Fruit fly (Drosophila melanogaster) whole organism, embryonic: ENCODE results near the gene Amacr.
A peak's percentile ranks its signal among the peaks of the same experiment; 100 is the strongest.

Experiments used
- Antp ChIP-seq: fragments of 200-800 bp; sonication (Bioruptor generic); optimal IDR thresholded peaks from 3 replicates; lab custom pipeline; 2016; ENCODE audit warnings: missing biosample characterization, missing genetic modification characterization
- Atf-2 ChIP-seq: fragments of 200-800 bp; sonication (Bioruptor generic); optimal IDR thresholded peaks from 2 replicates; lab custom pipeline; 2016; ENCODE audit warnings: missing biosample characterization, missing genetic modification characterization
- Atf3 ChIP-seq: fragments of 200-800 bp; sonication (Bioruptor generic); optimal IDR thresholded peaks from 3 replicates; lab custom pipeline; 2016; ENCODE audit warnings: missing biosample characterization, missing genetic modification characterization
- B-H1 ChIP-seq: fragments of 200-800 bp; sonication (Bioruptor generic); IDR thresholded peaks from 3 replicates; pipeline ENCODE4 v1.3.6; 2022; ENCODE audit warnings: missing biosample characterization, missing genetic modification characterization
- CG10321 ChIP-seq: fragments of 200-800 bp; sonication (Bioruptor generic); IDR thresholded peaks from 2 replicates; pipeline ENCODE4 v1.3.6; 2022; ENCODE audit warnings: missing biosample characterization, missing genetic modification characterization
- CG11093 ChIP-seq: fragments of 200-800 bp; sonication (Bioruptor generic); IDR thresholded peaks from 3 replicates; pipeline ENCODE4 v1.3.6; 2022; ENCODE audit warnings: missing biosample characterization, missing genetic modification characterization
- CG11504 ChIP-seq: fragments of 200-800 bp; sonication (Bioruptor generic); optimal IDR thresholded peaks from 3 replicates; lab custom pipeline; 2019; ENCODE audit warnings: missing biosample characterization, mild to moderate bottlenecking, missing genetic modification characterization, moderate library complexity
- CG11695 ChIP-seq: fragments of 200-800 bp; sonication (Bioruptor generic); IDR thresholded peaks from 3 replicates; pipeline ENCODE4 v1.3.6; 2022; ENCODE audit warnings: missing biosample characterization, missing genetic modification characterization
- CG12104 ChIP-seq: fragments of 200-800 bp; sonication (Bioruptor generic); optimal IDR thresholded peaks from 3 replicates; lab custom pipeline; 2016; ENCODE audit warnings: missing biosample characterization, missing genetic modification characterization
- CG12942 ChIP-seq: fragments of 200-800 bp; sonication (Bioruptor generic); optimal IDR thresholded peaks from 3 replicates; lab custom pipeline; 2016; ENCODE audit warnings: missing biosample characterization, missing genetic modification characterization
- CG14050 ChIP-seq: fragments of 200-800 bp; sonication (Bioruptor generic); IDR thresholded peaks from 3 replicates; pipeline ENCODE4 v1.3.6; 2022; ENCODE audit warnings: missing biosample characterization, missing genetic modification characterization
- CG15601 ChIP-seq: fragments of 200-800 bp; sonication (Bioruptor generic); optimal IDR thresholded peaks from 3 replicates; lab custom pipeline; 2019; ENCODE audit warnings: missing biosample characterization, mild to moderate bottlenecking, missing genetic modification characterization, moderate library complexity
- CG1603 ChIP-seq: fragments of 200-800 bp; sonication (Bioruptor generic); optimal IDR thresholded peaks from 2 replicates; lab custom pipeline; 2019; ENCODE audit warnings: missing biosample characterization, mild to moderate bottlenecking, missing genetic modification characterization, moderate library complexity
- CG2875 ChIP-seq: fragments of 200-800 bp; sonication (Bioruptor generic); optimal IDR thresholded peaks from 2 replicates; lab custom pipeline; 2017; ENCODE audit warnings: missing biosample characterization, mild to moderate bottlenecking, missing genetic modification characterization, missing genetic modification reagents
- CG31224 ChIP-seq: fragments of 200-800 bp; sonication (Bioruptor generic); IDR thresholded peaks from 2 replicates; pipeline ENCODE4 v1.3.6; 2022; ENCODE audit warnings: missing biosample characterization, missing genetic modification characterization
- CG3163 ChIP-seq: fragments of 200-800 bp; sonication (Bioruptor generic); optimal IDR thresholded peaks from 3 replicates; lab custom pipeline; 2016; ENCODE audit warnings: missing biosample characterization, missing genetic modification characterization
- CG3281 ChIP-seq: fragments of 200-800 bp; sonication (Bioruptor generic); optimal IDR thresholded peaks from 3 replicates; lab custom pipeline; 2017; ENCODE audit warnings: missing biosample characterization, mild to moderate bottlenecking, missing genetic modification characterization
- CG34376 ChIP-seq: fragments of 200-800 bp; sonication (Bioruptor generic); optimal IDR thresholded peaks from 2 replicates; lab custom pipeline; 2018; ENCODE audit warnings: missing biosample characterization, mild to moderate bottlenecking, missing genetic modification characterization
- CG4820 ChIP-seq: fragments of 200-800 bp; sonication (Bioruptor generic); optimal IDR thresholded peaks from 3 replicates; lab custom pipeline; 2016; ENCODE audit warnings: missing biosample characterization, missing genetic modification characterization
- CG6689 ChIP-seq: fragments of 200-800 bp; sonication (Bioruptor generic); IDR thresholded peaks from 2 replicates; pipeline ENCODE4 v1.3.6; 2022; ENCODE audit warnings: missing biosample characterization, missing genetic modification characterization
- CG7987 ChIP-seq: fragments of 200-800 bp; sonication (Bioruptor generic); optimal IDR thresholded peaks from 2 replicates; lab custom pipeline; 2018; ENCODE audit warnings: missing biosample characterization, mild to moderate bottlenecking, missing genetic modification characterization, moderate library complexity
- CG8924 ChIP-seq: fragments of 200-800 bp; optimal IDR thresholded peaks from 3 replicates; lab custom pipeline; 2019; ENCODE audit warnings: missing biosample characterization, mild to moderate bottlenecking, missing genetic modification characterization, moderate library complexity
- CG9932 ChIP-seq: fragments of 200-800 bp; sonication (Bioruptor generic); IDR thresholded peaks from 2 replicates; pipeline ENCODE4 v1.3.6; 2022; ENCODE audit warnings: missing biosample characterization, missing genetic modification characterization
- CHES-1-like ChIP-seq: fragments of 200-800 bp; sonication (Bioruptor generic); optimal IDR thresholded peaks from 2 replicates; lab custom pipeline; 2016; ENCODE audit warnings: missing biosample characterization, missing genetic modification characterization
- Camta ChIP-seq: fragments of 200-800 bp; sonication (Bioruptor generic); optimal IDR thresholded peaks from 2 replicates; lab custom pipeline; 2016; ENCODE audit warnings: missing biosample characterization, missing genetic modification characterization
- Eip74EF ChIP-seq, 2 experiments: fragments of 200-800 bp in 1 of 2; fragments of >200 bp in 1 of 2; sonication (Bioruptor generic) in 1 of 2; optimal IDR thresholded peaks; 2 replicates each; lab custom pipeline; 2017 to 2019; ENCODE audit warnings: missing biosample characterization in 2 of 2, missing genetic modification characterization in 2 of 2, mild to moderate bottlenecking in 1 of 2, moderate library complexity in 1 of 2
- Elba2 ChIP-seq: fragments of 200-800 bp; sonication (Bioruptor generic); optimal IDR thresholded peaks from 3 replicates; lab custom pipeline; 2016; ENCODE audit warnings: missing biosample characterization, missing genetic modification characterization
- Hey ChIP-seq: fragments of 200-800 bp; sonication (Bioruptor generic); optimal IDR thresholded peaks from 3 replicates; lab custom pipeline; 2018; ENCODE audit warnings: missing biosample characterization, mild to moderate bottlenecking, missing genetic modification characterization
- Hr3 ChIP-seq: fragments of 200-800 bp; sonication (Bioruptor generic); optimal IDR thresholded peaks from 3 replicates; lab custom pipeline; 2016; ENCODE audit warnings: missing biosample characterization, missing genetic modification characterization
- Med ChIP-seq: fragments of 200-800 bp; sonication (Bioruptor generic); peaks from one replicate; lab custom pipeline; 2016; ENCODE audit warnings: missing biosample characterization, missing genetic modification characterization, mild to moderate bottlenecking, inconsistent platforms, moderate library complexity
- Meics ChIP-seq: fragments of 200-800 bp; sonication (Bioruptor generic); optimal IDR thresholded peaks from 2 replicates; lab custom pipeline; 2017; ENCODE audit warnings: missing biosample characterization, mild to moderate bottlenecking, missing genetic modification characterization
- Myb ChIP-seq: fragments of 200-800 bp; sonication (Bioruptor generic); optimal IDR thresholded peaks from 2 replicates; lab custom pipeline; 2016; ENCODE audit warnings: missing biosample characterization, missing genetic modification characterization
- NC2α ChIP-seq: fragments of 200-800 bp; sonication (Bioruptor generic); optimal IDR thresholded peaks from 2 replicates; lab custom pipeline; 2016; ENCODE audit warnings: missing biosample characterization, missing genetic modification characterization
- Nf-YC ChIP-seq: fragments of 200-800 bp; optimal IDR thresholded peaks from 3 replicates; lab custom pipeline; 2019; ENCODE audit warnings: missing biosample characterization, mild to moderate bottlenecking, missing genetic modification characterization, moderate library complexity
- Pdp1 ChIP-seq, 2 experiments: fragments of 200-800 bp; sonication (Bioruptor generic); optimal IDR thresholded peaks; 3 replicates each; lab custom pipeline; 2016; ENCODE audit warnings: missing biosample characterization in 2 of 2, missing genetic modification characterization in 2 of 2, mild to moderate bottlenecking in 1 of 2, moderate library complexity in 1 of 2
- bigmax ChIP-seq: fragments of 200-800 bp; sonication (Bioruptor generic); optimal IDR thresholded peaks from 2 replicates; lab custom pipeline; 2018; ENCODE audit warnings: missing biosample characterization, mild to moderate bottlenecking, missing genetic modification characterization
- grau ChIP-seq: fragments of 200-800 bp; optimal IDR thresholded peaks from 3 replicates; lab custom pipeline; 2019; ENCODE audit warnings: missing biosample characterization, mild to moderate bottlenecking, missing genetic modification characterization, moderate library complexity
- hb ChIP-seq: fragments of 200-800 bp; sonication (Bioruptor generic); IDR thresholded peaks from 3 replicates; pipeline ENCODE4 v1.3.6; 2022; ENCODE audit warnings: missing biosample characterization, missing genetic modification characterization; ENCODE audit not compliant: partially characterized antibody
- klu ChIP-seq: fragments of 200-800 bp; sonication (Bioruptor generic); IDR thresholded peaks from 2 replicates; pipeline ENCODE4 v1.3.6; 2022; ENCODE audit warnings: missing biosample characterization, missing genetic modification characterization
- lbe ChIP-seq: fragments of 200-800 bp; sonication (Bioruptor generic); optimal IDR thresholded peaks from 2 replicates; lab custom pipeline; 2016; ENCODE audit warnings: missing biosample characterization, mild to moderate bottlenecking, missing genetic modification characterization
- lmd ChIP-seq: fragments of 200-800 bp; sonication (Bioruptor generic); IDR thresholded peaks from 2 replicates; pipeline ENCODE4 v1.3.6; 2022; ENCODE audit warnings: missing biosample characterization, missing genetic modification characterization
- org-1 ChIP-seq: fragments of 200-800 bp; sonication (Bioruptor generic); optimal IDR thresholded peaks from 2 replicates; lab custom pipeline; 2017; ENCODE audit warnings: missing biosample characterization, missing genetic modification characterization
- pb ChIP-seq: fragments of 200-800 bp; sonication (Bioruptor generic); optimal IDR thresholded peaks from 3 replicates; lab custom pipeline; 2016; ENCODE audit warnings: missing biosample characterization, missing genetic modification characterization
- sd ChIP-seq: fragments of 200-800 bp; sonication (Bioruptor generic); optimal IDR thresholded peaks from 3 replicates; lab custom pipeline; 2018; ENCODE audit warnings: missing biosample characterization, mild to moderate bottlenecking, missing genetic modification characterization, moderate library complexity
- slou ChIP-seq: fragments of 200-800 bp; sonication (Bioruptor generic); optimal IDR thresholded peaks from 3 replicates; lab custom pipeline; 2016; ENCODE audit warnings: missing biosample characterization, missing genetic modification characterization
- ttk ChIP-seq: fragments of 200-800 bp; sonication (Bioruptor generic); IDR thresholded peaks from 2 replicates; pipeline ENCODE4 v2.1.2; 2022; ENCODE audit warnings: missing biosample characterization, missing genetic modification characterization
- tx ChIP-seq: fragments of 200-800 bp; sonication (Bioruptor generic); optimal IDR thresholded peaks from 2 replicates; lab custom pipeline; 2016; ENCODE audit warnings: missing biosample characterization, missing genetic modification characterization
- usp ChIP-seq: fragments of >200 bp; optimal IDR thresholded peaks from 2 replicates; lab custom pipeline; 2017; ENCODE audit warnings: missing biosample characterization, missing genetic modification characterization
- vfl ChIP-seq: fragments of 200-800 bp; sonication (Bioruptor generic); optimal IDR thresholded peaks from 2 replicates; lab custom pipeline; 2016; ENCODE audit warnings: missing biosample characterization, missing genetic modification characterization
- wdn ChIP-seq: fragments of 200-800 bp; sonication (Bioruptor generic); IDR thresholded peaks from 2 replicates; pipeline ENCODE4 v1.3.6; 2022; ENCODE audit warnings: missing biosample characterization, missing genetic modification characterization
- wek ChIP-seq: fragments of 200-800 bp; sonication (Bioruptor generic); optimal IDR thresholded peaks from 3 replicates; lab custom pipeline; 2018; ENCODE audit warnings: missing biosample characterization, mild to moderate bottlenecking, missing genetic modification characterization, moderate library complexity

The Amacr gene

dm6 chr2L:20758188-20758846, 6.2 kb upstream of the Amacr start (continued):
- TF ChIP-seq CG3163 (GFP tag; lab: Kevin White, UChicago) (peak; percentile 22), usp (GFP tag; lab: Kevin White, UChicago) (no peak), slou (GFP tag; lab: Kevin White, UChicago) (no peak), Atf3 (GFP tag; lab: Kevin White, UChicago) (peak; percentile 42), NC2α (GFP tag; lab: Kevin White, UChicago) (no peak), bigmax (GFP tag; lab: Kevin White, UChicago) (no peak), CG11695 (GFP tag; lab: Robert Waterston, UW) (no peak), CG2875 (GFP tag; lab: Kevin White, UChicago) (no peak), CG14050 (GFP tag; lab: Robert Waterston, UW) (no peak), CG3281 (peak; percentile 12), Hey (tag; lab: Kevin White, UChicago) (no peak), Med (GFP tag; lab: Kevin White, UChicago) (peak; percentile 86), Hr3 (GFP tag; lab: Kevin White, UChicago) (no peak), CG15601 (tag; lab: Kevin White, UChicago) (peak; percentile 0), CG4820 (GFP tag; lab: Kevin White, UChicago) (no peak), CG9932 (GFP tag; lab: Robert Waterston, UW) (no peak; the same call in 1 of the 2 replicates), CG11093 (GFP tag; lab: Robert Waterston, UW) (no peak), hb (no peak), Nf-YC (tag; lab: Kevin White, UChicago) (no peak), lmd (GFP tag; lab: Robert Waterston, UW) (0 out of 2 replicates have a peak, but pooled peaks have one; percentile 10), sd (tag; lab: Kevin White, UChicago) (peak; percentile 97), CG1603 (tag; lab: Kevin White, UChicago) (no peak), CG34376 (peak; percentile 38), Myb (peak; percentile 49), pb (GFP tag; lab: Kevin White, UChicago) (peak; percentile 17), CG8924 (peak; percentile 62), CG12942 (GFP tag; lab: Kevin White, UChicago) (no peak), wek (GFP tag; lab: Kevin White, UChicago) (no peak), Camta (GFP tag; lab: Kevin White, UChicago) (no peak), org-1 (GFP tag; lab: Kevin White, UChicago) (peak; percentile 38), grau (tag; lab: Kevin White, UChicago) (no peak), CHES-1-like (GFP tag; lab: Kevin White, UChicago) (peak; percentile 0), CG12104 (no peak), Meics (GFP tag; lab: Kevin White, UChicago) (no peak), CG7987 (GFP tag; lab: Kevin White, UChicago) (no peak), Pdp1 (GFP tag; optimal IDR thresholded peaks at IDR 0.05; lab: Kevin White, UChicago) (peak in 1 of 2 experiments; percentile 84), CG11504 (tag; lab: Kevin White, UChicago) (no peak), tx (no peak), vfl (GFP tag; lab: Kevin White, UChicago) (no peak), klu (GFP tag; lab: Robert Waterston, UW) (no peak), Elba2 (GFP tag; lab: Kevin White, UChicago) (no peak), ttk (GFP tag; lab: Robert Waterston, UW) (no peak), lbe (GFP tag; lab: Kevin White, UChicago) (no peak), Antp (GFP tag; lab: Kevin White, UChicago) (no peak), CG10321 (GFP tag; lab: Robert Waterston, UW) (0 out of 2 replicates have a peak, but pooled peaks have one; percentile 24), Eip74EF (GFP tag; optimal IDR thresholded peaks at IDR 0.05; lab: Kevin White, UChicago) (no peak), Atf-2 (GFP tag; lab: Kevin White, UChicago) (peak; percentile 15), wdn (GFP tag; lab: Robert Waterston, UW) (no peak), CG31224 (GFP tag; lab: Robert Waterston, UW) (no peak), CG6689 (GFP tag; lab: Robert Waterston, UW) (0 out of 2 replicates have a peak, but pooled peaks have one; percentile 27), B-H1 (GFP tag; lab: Robert Waterston, UW) (no peak; the same call in 2 of the 3 replicates)
